Fruit fly (Drosophila melanogaster) whole organism, embryonic: ENCODE data around the gene CDase.

ENCODE experiments used
- Awh ChIP-seq: fragments of 200-800 bp; sonication (Bioruptor generic); IDR thresholded peaks from 2 replicates; pipeline ENCODE4, ENCODE4 v1.3.6; 2022; ENCODE audit warnings: missing biosample characterization, missing genetic modification characterization
- CG10321 ChIP-seq: fragments of 200-800 bp; sonication (Bioruptor generic); IDR thresholded peaks from 2 replicates; pipeline ENCODE4 v1.3.6; 2022; ENCODE audit warnings: missing biosample characterization, missing genetic modification characterization
- CG10543 ChIP-seq: fragments of 200-800 bp; sonication (Bioruptor generic); optimal IDR thresholded peaks from 3 replicates; lab custom pipeline; 2017; ENCODE audit warnings: missing biosample characterization, mild to moderate bottlenecking, missing genetic modification characterization, moderate library complexity
- CG11723 ChIP-seq: fragments of 200-800 bp; sonication (Bioruptor generic); optimal IDR thresholded peaks from 2 replicates; lab custom pipeline; 2017; ENCODE audit warnings: missing biosample characterization, mild to moderate bottlenecking, missing genetic modification characterization
- CG12769 ChIP-seq: fragments of 200-800 bp; sonication (Bioruptor generic); optimal IDR thresholded peaks from 2 replicates; lab custom pipeline; 2019; ENCODE audit warnings: missing biosample characterization, mild to moderate bottlenecking, missing genetic modification characterization, moderate library complexity
- CG15073 ChIP-seq: fragments of 200-800 bp; sonication (Bioruptor generic); optimal IDR thresholded peaks from 2 replicates; lab custom pipeline; 2016; ENCODE audit warnings: missing biosample characterization, missing genetic modification characterization
- CG15269 ChIP-seq: fragments of 200-800 bp; sonication (Bioruptor generic); optimal IDR thresholded peaks from 2 replicates; lab custom pipeline; 2018; ENCODE audit warnings: missing biosample characterization, mild to moderate bottlenecking, missing genetic modification characterization, moderate library complexity
- CG16863 ChIP-seq: fragments of 200-800 bp; sonication (Bioruptor generic); optimal IDR thresholded peaks from 3 replicates; lab custom pipeline; 2016; ENCODE audit warnings: missing biosample characterization, missing genetic modification characterization
- CG17186 ChIP-seq: fragments of 200-800 bp; sonication (Bioruptor generic); optimal IDR thresholded peaks from 3 replicates; lab custom pipeline; 2017; ENCODE audit warnings: missing biosample characterization, missing genetic modification reagents, missing genetic modification characterization
- CG17328 ChIP-seq: fragments of 200-800 bp; sonication (Bioruptor generic); IDR thresholded peaks from 2 replicates; pipeline ENCODE4 v1.3.6; 2022; ENCODE audit warnings: missing biosample characterization, missing genetic modification characterization
- CG2116 ChIP-seq: fragments of 200-800 bp; sonication (Bioruptor generic); optimal IDR thresholded peaks from 3 replicates; lab custom pipeline; 2018; ENCODE audit warnings: missing biosample characterization, mild to moderate bottlenecking, missing genetic modification characterization
- CG4360 ChIP-seq: fragments of 200-800 bp; sonication (Bioruptor generic); IDR thresholded peaks from 2 replicates; pipeline ENCODE4 v1.3.6; 2022; ENCODE audit warnings: missing biosample characterization, missing genetic modification characterization
- CG5953 ChIP-seq: fragments of 200-800 bp; sonication (Bioruptor generic); IDR thresholded peaks from 2 replicates; pipeline ENCODE4 v1.3.6; 2022; ENCODE audit warnings: missing biosample characterization, missing genetic modification characterization
- CG6765 ChIP-seq: fragments of 200-800 bp; sonication (Bioruptor generic); optimal IDR thresholded peaks from 3 replicates; lab custom pipeline; 2017; ENCODE audit warnings: missing biosample characterization, mild to moderate bottlenecking, missing genetic modification characterization
- CG7786 ChIP-seq: fragments of 200-800 bp; sonication (Bioruptor generic); optimal IDR thresholded peaks from 2 replicates; lab custom pipeline; 2016; ENCODE audit warnings: missing biosample characterization, missing genetic modification characterization
- CG8089 ChIP-seq: fragments of 200-800 bp; sonication (Bioruptor generic); optimal IDR thresholded peaks from 3 replicates; lab custom pipeline; 2016; ENCODE audit warnings: missing biosample characterization, missing genetic modification characterization
- CG8281 ChIP-seq: fragments of 200-800 bp; sonication (Bioruptor generic); optimal IDR thresholded peaks from 2 replicates; lab custom pipeline; 2018; ENCODE audit warnings: missing biosample characterization, mild to moderate bottlenecking, missing genetic modification characterization, moderate library complexity
- CG8388 ChIP-seq: fragments of 200-800 bp; sonication (Bioruptor generic); optimal IDR thresholded peaks from 2 replicates; lab custom pipeline; 2019; ENCODE audit warnings: missing biosample characterization, mild to moderate bottlenecking, missing genetic modification characterization, moderate library complexity
- Fer3 ChIP-seq: fragments of 200-800 bp; sonication (Bioruptor generic); optimal IDR thresholded peaks from 2 replicates; lab custom pipeline; 2018; ENCODE audit warnings: missing biosample characterization, mild to moderate bottlenecking, missing genetic modification characterization, moderate library complexity
- H2.0 ChIP-seq: fragments of 200-800 bp; sonication (Bioruptor generic); IDR thresholded peaks from 2 replicates; pipeline ENCODE4 v1.3.6; 2022; ENCODE audit warnings: missing biosample characterization, missing genetic modification characterization
- Jarid2 ChIP-seq: fragments of 200-800 bp; sonication (Bioruptor generic); optimal IDR thresholded peaks from 3 replicates; lab custom pipeline; 2017; ENCODE audit warnings: mild to moderate bottlenecking, missing biosample characterization, missing genetic modification reagents, missing genetic modification characterization
- MTF-1 ChIP-seq: fragments of 200-800 bp; sonication (Bioruptor generic); optimal IDR thresholded peaks from 2 replicates; lab custom pipeline; 2018; ENCODE audit warnings: missing biosample characterization, mild to moderate bottlenecking, missing genetic modification characterization, borderline replicate concordance
- Med ChIP-seq: fragments of 200-800 bp; sonication (Bioruptor generic); peaks from one replicate; lab custom pipeline; 2016; ENCODE audit warnings: missing biosample characterization, missing genetic modification characterization, mild to moderate bottlenecking, inconsistent platforms, moderate library complexity
- Sox100B ChIP-seq: fragments of 200-800 bp; sonication (Bioruptor generic); optimal IDR thresholded peaks from 3 replicates; lab custom pipeline; 2018; ENCODE audit warnings: missing biosample characterization, mild to moderate bottlenecking, missing genetic modification characterization
- Stat92E ChIP-seq, 3 experiments: fragments of >200 bp in 2 of 3; fragments of 200-800 bp in 1 of 3; sonication (Bioruptor generic) in 1 of 3; optimal IDR thresholded peaks; 2 replicates each; lab custom pipeline; 2017 to 2019; ENCODE audit warnings: missing biosample characterization in 3 of 3, missing genetic modification characterization in 3 of 3, mild to moderate bottlenecking in 1 of 3, moderate library complexity in 1 of 3
- br ChIP-seq: fragments of >200 bp; optimal IDR thresholded peaks from 2 replicates; lab custom pipeline; 2017
- bsh ChIP-seq, 2 experiments: fragments of 200-800 bp; sonication (Bioruptor generic); optimal IDR thresholded peaks; 2 replicates each; lab custom pipeline; 2017 to 2018; ENCODE audit warnings: mild to moderate bottlenecking in 2 of 2, missing biosample characterization in 2 of 2, missing genetic modification characterization in 2 of 2, moderate library complexity in 1 of 2
- cas ChIP-seq: fragments of 200-800 bp; sonication (Bioruptor generic); IDR thresholded peaks from 2 replicates; pipeline ENCODE4 v1.3.6; 2022; ENCODE audit warnings: missing biosample characterization, missing genetic modification characterization
- chinmo ChIP-seq: fragments of 200-800 bp; sonication (Bioruptor generic); IDR thresholded peaks from 4 replicates; pipeline ENCODE4 v1.3.6; 2022; ENCODE audit warnings: missing biosample characterization, missing genetic modification characterization; ENCODE audit not compliant: partially characterized antibody
- chn ChIP-seq: fragments of 200-800 bp; sonication (Bioruptor generic); optimal IDR thresholded peaks from 2 replicates; lab custom pipeline; 2016; ENCODE audit warnings: missing biosample characterization, missing genetic modification characterization
- cwo ChIP-seq: fragments of 200-800 bp; sonication (Bioruptor generic); optimal IDR thresholded peaks from 3 replicates; lab custom pipeline; 2017; ENCODE audit warnings: missing biosample characterization, missing genetic modification characterization, mild to moderate bottlenecking, moderate library complexity, missing genetic modification reagents
- dati ChIP-seq: fragments of 200-800 bp; sonication (Bioruptor generic); IDR thresholded peaks from 2 replicates; pipeline ENCODE4 v1.3.6; 2022; ENCODE audit warnings: missing biosample characterization, missing genetic modification characterization
- ftz-f1 ChIP-seq: fragments of 200-800 bp; sonication (Bioruptor generic); optimal IDR thresholded peaks from 2 replicates; lab custom pipeline; 2016; ENCODE audit warnings: missing biosample characterization, missing genetic modification characterization
- gfzf ChIP-seq: fragments of 200-800 bp; sonication (Bioruptor generic); optimal IDR thresholded peaks from 2 replicates; lab custom pipeline; 2016; ENCODE audit warnings: missing biosample characterization, mild to moderate bottlenecking, missing genetic modification characterization, moderate library complexity
- gsb-n ChIP-seq: fragments of 200-800 bp; sonication (Bioruptor generic); optimal IDR thresholded peaks from 3 replicates; lab custom pipeline; 2018; ENCODE audit warnings: missing biosample characterization, mild to moderate bottlenecking, missing genetic modification characterization
- hbn ChIP-seq: fragments of 200-800 bp; sonication (Bioruptor generic); IDR thresholded peaks from 2 replicates; pipeline ENCODE4 v1.3.6; 2022; ENCODE audit warnings: missing biosample characterization, missing genetic modification characterization; ENCODE audit not compliant: partially characterized antibody
- kah ChIP-seq: fragments of 200-800 bp; sonication (Bioruptor generic); optimal IDR thresholded peaks from 2 replicates; lab custom pipeline; 2018; ENCODE audit warnings: missing biosample characterization, mild to moderate bottlenecking, missing genetic modification characterization
- nerfin-2 ChIP-seq: fragments of 200-800 bp; sonication (Bioruptor generic); IDR thresholded peaks from 2 replicates; pipeline ENCODE4 v1.3.6; 2022; ENCODE audit warnings: missing biosample characterization, missing genetic modification characterization; ENCODE audit not compliant: partially characterized antibody
- pan ChIP-seq, 4 experiments: fragments of >200 bp in 3 of 4; fragments of 200-800 bp in 1 of 4; sonication (Bioruptor generic) in 1 of 4; optimal IDR thresholded peaks in 3 of 4; IDR thresholded peaks in 1 of 4; 2 replicates each; pipeline versions ENCODE4 v1.3.6 to Lab custom; 2017 to 2022; ENCODE audit warnings: missing biosample characterization in 2 of 4, missing genetic modification characterization in 2 of 4, mixed read lengths in 1 of 4
- phol ChIP-seq: fragments of 200-800 bp; sonication (Bioruptor generic); optimal IDR thresholded peaks from 3 replicates; lab custom pipeline; 2018; ENCODE audit warnings: missing biosample characterization, mild to moderate bottlenecking, missing genetic modification characterization, moderate library complexity
- sd ChIP-seq: fragments of 200-800 bp; sonication (Bioruptor generic); optimal IDR thresholded peaks from 3 replicates; lab custom pipeline; 2018; ENCODE audit warnings: missing biosample characterization, mild to moderate bottlenecking, missing genetic modification characterization, moderate library complexity
- tgo ChIP-seq: fragments of 200-800 bp; sonication (Bioruptor generic); IDR thresholded peaks from 3 replicates; pipeline ENCODE4 v1.3.6; 2022; ENCODE audit warnings: missing biosample characterization, missing genetic modification characterization
- toy ChIP-seq: fragments of 200-800 bp; sonication (Bioruptor generic); IDR thresholded peaks from 2 replicates; pipeline ENCODE4 v1.3.6; 2022; ENCODE audit warnings: missing biosample characterization, missing genetic modification characterization
- ttk ChIP-seq: fragments of 200-800 bp; sonication (Bioruptor generic); IDR thresholded peaks from 2 replicates; pipeline ENCODE4 v2.1.2; 2022; ENCODE audit warnings: missing biosample characterization, missing genetic modification characterization
- z ChIP-seq: fragments of 200-800 bp; sonication (Bioruptor generic); IDR thresholded peaks from 3 replicates; pipeline ENCODE4 v1.3.6; 2022; ENCODE audit warnings: missing biosample characterization, missing genetic modification characterization
- zf30C ChIP-seq: fragments of 200-800 bp; sonication (Bioruptor generic); optimal IDR thresholded peaks from 3 replicates; lab custom pipeline; 2018; ENCODE audit warnings: missing biosample characterization, mild to moderate bottlenecking, missing genetic modification characterization
- zfh2 ChIP-seq: fragments of 200-800 bp; sonication (Bioruptor generic); optimal IDR thresholded peaks from 2 replicates; lab custom pipeline; 2016; ENCODE audit warnings: missing biosample characterization, missing genetic modification characterization

CDase gene

DNA sequence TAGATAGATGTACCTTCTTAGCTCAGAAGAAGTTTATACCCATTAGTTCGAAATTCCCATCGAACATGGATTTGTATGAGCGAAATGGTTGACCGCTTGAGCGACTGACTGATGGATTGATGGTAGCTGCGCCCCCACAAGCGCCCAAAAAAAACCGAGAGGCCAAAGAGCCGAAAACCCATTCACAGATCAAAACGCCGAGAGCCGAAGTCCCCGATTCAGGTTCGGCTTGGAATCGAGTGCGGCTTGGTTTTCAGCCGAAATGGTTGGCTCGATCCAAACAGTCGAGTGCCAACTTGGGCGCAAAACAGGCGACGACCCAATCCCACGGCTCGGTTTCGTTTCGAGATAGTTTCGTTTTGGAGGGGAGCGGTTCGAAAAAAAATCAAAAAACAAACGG lies 866 bp downstream of the CDase start (continued):
- TF ChIP-seq ttk (no peak), pan (optimal IDR thresholded peaks at IDR 0.05; lab: Kevin White, UChicago) (no peak), pan (GFP tag; optimal IDR thresholded peaks at IDR 0.05 in 1 of 2, IDR thresholded peaks at IDR 0.05 in 1 of 2) (no peak), CG15269 (tag; lab: Kevin White, UChicago) (peak; percentile 45), Fer3 (tag; lab: Kevin White, UChicago) (no peak), zf30C (no peak), CG8089 (GFP tag; lab: Kevin White, UChicago) (no peak), CG12769 (tag; lab: Kevin White, UChicago) (peak; percentile 58), phol (tag; lab: Kevin White, UChicago) (no peak), tgo (GFP tag; lab: Robert Waterston, UW) (no peak), Jarid2 (peak; percentile 48), CG6765 (GFP tag; lab: Kevin White, UChicago) (no peak), CG16863 (no peak), kah (GFP tag; lab: Kevin White, UChicago) (no peak), nerfin-2 (GFP tag; lab: Robert Waterston, UW) (no peak), zfh2 (GFP tag; lab: Kevin White, UChicago) (no peak), bsh (GFP tag; optimal IDR thresholded peaks at IDR 0.05; lab: Kevin White, UChicago) (no peak), CG5953 (GFP tag; lab: Robert Waterston, UW) (no peak), gfzf (no peak), hbn (GFP tag; lab: Robert Waterston, UW) (no peak), CG8281 (tag; lab: Kevin White, UChicago) (peak; percentile 92), CG17328 (no peak), CG4360 (GFP tag; lab: Robert Waterston, UW) (no peak), CG11723 (GFP tag; lab: Kevin White, UChicago) (no peak), Awh (no peak), z (GFP tag; lab: Robert Waterston, UW) (peak; percentile 70; the same call in 2 of the 3 replicates), Med (GFP tag; lab: Kevin White, UChicago) (peak; percentile 73), CG8388 (GFP tag; lab: Kevin White, UChicago) (no peak), cas (GFP tag; lab: Robert Waterston, UW) (no peak), sd (no peak), MTF-1 (GFP tag; lab: Kevin White, UChicago) (no peak), CG10543 (GFP tag; lab: Kevin White, UChicago) (peak; percentile 43), chn (GFP tag; lab: Kevin White, UChicago) (no peak), chinmo (GFP tag; lab: Robert Waterston, UW) (no peak), CG10321 (GFP tag; lab: Robert Waterston, UW) (no peak), H2.0 (GFP tag; lab: Robert Waterston, UW) (no peak), Stat92E (GFP tag; optimal IDR thresholded peaks at IDR 0.05; lab: Kevin White, UChicago) (no peak), gsb-n (tag; lab: Kevin White, UChicago) (no peak), CG2116 (GFP tag; lab: Kevin White, UChicago) (no peak), br (lab: Kevin White, UChicago) (no peak), dati (GFP tag; lab: Robert Waterston, UW) (no peak), CG15073 (GFP tag; lab: Kevin White, UChicago) (no peak), toy (GFP tag; lab: Robert Waterston, UW) (no peak), CG7786 (GFP tag; lab: Kevin White, UChicago) (no peak), CG17186 (GFP tag; lab: Kevin White, UChicago) (no peak), Sox100B (GFP tag; lab: Kevin White, UChicago) (no peak), ftz-f1 (GFP tag; lab: Kevin White, UChicago) (no peak), cwo (GFP tag; lab: Kevin White, UChicago) (no peak)
